In the genomic region with DNA sequence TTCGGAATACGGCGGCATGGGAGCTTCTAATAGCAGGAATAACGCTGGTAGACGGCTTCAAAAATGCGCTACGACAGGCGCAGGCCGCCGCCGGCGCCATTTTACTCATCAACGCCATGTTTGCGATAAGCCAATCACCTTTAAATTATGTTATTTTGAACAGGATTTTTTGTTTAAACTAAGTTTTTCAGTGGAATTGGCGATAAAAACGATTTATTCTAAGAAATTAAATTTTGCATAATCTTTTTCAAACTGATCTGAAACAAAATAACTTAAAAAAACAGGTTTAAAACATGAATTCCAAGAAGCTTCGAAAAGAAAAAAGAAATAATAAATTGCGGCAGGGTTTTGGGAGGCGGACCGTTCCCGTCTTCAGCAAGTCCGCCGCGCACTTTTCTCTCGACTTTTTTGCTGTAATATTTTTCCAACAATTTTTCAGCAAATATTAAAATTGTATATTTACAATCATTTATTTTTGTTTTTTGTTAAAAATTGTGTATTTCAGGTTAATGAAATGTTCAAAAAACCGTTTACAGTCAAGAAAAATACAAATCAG, we compare ENCODE assay signal across 2 worm cellular contexts.
TF ChIP-seq lines count a peak whose summit lies in the region.

A gene (minus strand): TSS at position 138 of the 556 bp plus-strand sequence.
A gene (plus strand): TSS at position 506 of the 556 bp plus-strand sequence.

TF ChIP-seq in whole organism, L3 larva, 47 proteins besides CTCF, POLR2A, EP300 and RAD21 (continued from another document):
- TF ChIP-seq nhr-76 (tag; optimal IDR thresholded peaks at IDR 0.05; lab: Kevin White, UChicago): no peak

TF ChIP-seq in whole organism, L4 larva, 104 proteins besides CTCF, POLR2A, EP300 and RAD21 (continued from another document):
- TF ChIP-seq mes-2 (tag; optimal IDR thresholded peaks at IDR 0.05; lab: Kevin White, UChicago; ENCODE audit: poor library complexity, severe bottlenecking) (peak; percentile 50), lin-13 (GFP tag; optimal IDR thresholded peaks at IDR 0.05; lab: Kevin White, UChicago) (no peak), unc-62 (GFP tag; optimal IDR thresholded peaks at IDR 0.05 in 1 of 2; lab: Kevin White, UChicago) (peak in 1 of 2 experiments; percentile 15), unc-62 (tag; optimal IDR thresholded peaks at IDR 0.05; lab: Kevin White, UChicago) (no peak), hlh-11 (tag; optimal IDR thresholded peaks at IDR 0.05; lab: Kevin White, UChicago) (no peak), R02D3.7 (tag; optimal IDR thresholded peaks at IDR 0.05; lab: Kevin White, UChicago) (no peak), snpc-4 (tag; optimal IDR thresholded peaks at IDR 0.05; lab: Kevin White, UChicago) (no peak), nhr-25 (tag; optimal IDR thresholded peaks at IDR 0.05; lab: Kevin White, UChicago; ENCODE audit: borderline replicate concordance, insufficient read depth) (no peak), fkh-10 (GFP tag; optimal IDR thresholded peaks at IDR 0.05; lab: Kevin White, UChicago) (no peak), lsy-2 (tag; optimal IDR thresholded peaks at IDR 0.05; lab: Kevin White, UChicago) (peak in 1 of 2 experiments; percentile 37)
